Fruit fly (Drosophila melanogaster) whole organism, embryonic: ENCODE results near the gene Tbcd.

ENCODE experiments used
- Bteb2 ChIP-seq: fragments of 200-800 bp; sonication (Bioruptor generic); optimal IDR thresholded peaks from 2 replicates; lab custom pipeline; 2016; ENCODE audit warnings: missing biosample characterization, missing genetic modification characterization
- CG10431 ChIP-seq: fragments of 200-800 bp; sonication (Bioruptor generic); optimal IDR thresholded peaks from 3 replicates; lab custom pipeline; 2018; ENCODE audit warnings: missing biosample characterization, mild to moderate bottlenecking, missing genetic modification characterization
- CG10959 ChIP-seq: fragments of 200-800 bp; sonication (Bioruptor generic); IDR thresholded peaks from 2 replicates; pipeline ENCODE4 v1.3.6; 2022; ENCODE audit warnings: missing biosample characterization, missing genetic modification characterization
- CG11695 ChIP-seq: fragments of 200-800 bp; sonication (Bioruptor generic); IDR thresholded peaks from 3 replicates; pipeline ENCODE4 v1.3.6; 2022; ENCODE audit warnings: missing biosample characterization, missing genetic modification characterization
- CG15514 ChIP-seq: fragments of 200-800 bp; sonication (Bioruptor generic); optimal IDR thresholded peaks from 3 replicates; lab custom pipeline; 2017; ENCODE audit warnings: missing biosample characterization, missing genetic modification characterization, mild to moderate bottlenecking, moderate library complexity, missing genetic modification reagents
- CG16779 ChIP-seq: fragments of 200-800 bp; sonication (Bioruptor generic); IDR thresholded peaks from 2 replicates; pipeline ENCODE4 v1.3.6; 2022; ENCODE audit warnings: missing biosample characterization, missing genetic modification characterization
- CG17385 ChIP-seq: fragments of 200-800 bp; sonication (Bioruptor generic); optimal IDR thresholded peaks from 3 replicates; lab custom pipeline; 2018; ENCODE audit warnings: missing biosample characterization, mild to moderate bottlenecking, missing genetic modification characterization
- CG1792 ChIP-seq: fragments of 200-800 bp; sonication (Bioruptor generic); optimal IDR thresholded peaks from 2 replicates; lab custom pipeline; 2016; ENCODE audit warnings: missing biosample characterization, missing genetic modification characterization
- CG2116 ChIP-seq: fragments of 200-800 bp; sonication (Bioruptor generic); optimal IDR thresholded peaks from 3 replicates; lab custom pipeline; 2018; ENCODE audit warnings: missing biosample characterization, mild to moderate bottlenecking, missing genetic modification characterization
- CG31224 ChIP-seq: fragments of 200-800 bp; sonication (Bioruptor generic); IDR thresholded peaks from 2 replicates; pipeline ENCODE4 v1.3.6; 2022; ENCODE audit warnings: missing biosample characterization, missing genetic modification characterization
- CG31365 ChIP-seq: fragments of 200-800 bp; sonication (Bioruptor generic); optimal IDR thresholded peaks from 2 replicates; lab custom pipeline; 2018; ENCODE audit warnings: missing biosample characterization, mild to moderate bottlenecking, missing genetic modification characterization
- CG3726 ChIP-seq: fragments of 200-800 bp; sonication (Bioruptor generic); IDR thresholded peaks from 3 replicates; pipeline ENCODE4, ENCODE4 v1.3.6; 2022; ENCODE audit warnings: missing biosample characterization, missing genetic modification characterization
- CG3838 ChIP-seq: fragments of 200-800 bp; sonication (Bioruptor generic); optimal IDR thresholded peaks from 3 replicates; lab custom pipeline; 2016; ENCODE audit warnings: missing biosample characterization, missing genetic modification characterization
- CkIIα-i1 ChIP-seq: fragments of 200-800 bp; sonication (Bioruptor generic); IDR thresholded peaks from 2 replicates; pipeline ENCODE4 v1.3.6; 2022; ENCODE audit warnings: missing biosample characterization, missing genetic modification characterization
- Deaf1 ChIP-seq: fragments of 200-800 bp; optimal IDR thresholded peaks from 3 replicates; lab custom pipeline; 2019; ENCODE audit warnings: missing biosample characterization, mild to moderate bottlenecking, missing genetic modification characterization, moderate library complexity
- Eip74EF ChIP-seq, 2 experiments: fragments of 200-800 bp in 1 of 2; fragments of >200 bp in 1 of 2; sonication (Bioruptor generic) in 1 of 2; optimal IDR thresholded peaks; 2 replicates each; lab custom pipeline; 2017 to 2019; ENCODE audit warnings: missing biosample characterization in 2 of 2, missing genetic modification characterization in 2 of 2, mild to moderate bottlenecking in 1 of 2, moderate library complexity in 1 of 2
- H15 ChIP-seq: fragments of 200-800 bp; sonication (Bioruptor generic); IDR thresholded peaks from 3 replicates; pipeline ENCODE4 v1.3.6; 2022; ENCODE audit warnings: missing biosample characterization, missing genetic modification characterization
- H2.0 ChIP-seq: fragments of 200-800 bp; sonication (Bioruptor generic); IDR thresholded peaks from 2 replicates; pipeline ENCODE4 v1.3.6; 2022; ENCODE audit warnings: missing biosample characterization, missing genetic modification characterization
- Hmx ChIP-seq: fragments of 200-800 bp; sonication (Bioruptor generic); optimal IDR thresholded peaks from 2 replicates; lab custom pipeline; 2016; ENCODE audit warnings: missing biosample characterization, missing genetic modification characterization
- Max ChIP-seq: fragments of 200-800 bp; sonication (Bioruptor generic); optimal IDR thresholded peaks from 2 replicates; lab custom pipeline; 2016; ENCODE audit warnings: missing biosample characterization, mild to moderate bottlenecking, missing genetic modification characterization
- Meics ChIP-seq: fragments of 200-800 bp; sonication (Bioruptor generic); optimal IDR thresholded peaks from 2 replicates; lab custom pipeline; 2017; ENCODE audit warnings: missing biosample characterization, mild to moderate bottlenecking, missing genetic modification characterization
- Mes4 ChIP-seq: fragments of 200-800 bp; sonication (Bioruptor generic); optimal IDR thresholded peaks from 2 replicates; lab custom pipeline; 2016; ENCODE audit warnings: missing biosample characterization, missing genetic modification characterization
- Nf-YC ChIP-seq: fragments of 200-800 bp; optimal IDR thresholded peaks from 3 replicates; lab custom pipeline; 2019; ENCODE audit warnings: missing biosample characterization, mild to moderate bottlenecking, missing genetic modification characterization, moderate library complexity
- Oaz ChIP-seq: fragments of 200-800 bp; sonication (Bioruptor generic); IDR thresholded peaks from 2 replicates; pipeline ENCODE4 v1.3.6; 2022; ENCODE audit warnings: missing biosample characterization, missing genetic modification characterization
- Six4 ChIP-seq: fragments of 200-800 bp; sonication (Bioruptor generic); optimal IDR thresholded peaks from 2 replicates; lab custom pipeline; 2016; ENCODE audit warnings: missing biosample characterization, missing genetic modification characterization
- Sox100B ChIP-seq: fragments of 200-800 bp; sonication (Bioruptor generic); optimal IDR thresholded peaks from 3 replicates; lab custom pipeline; 2018; ENCODE audit warnings: missing biosample characterization, mild to moderate bottlenecking, missing genetic modification characterization
- Vsx1 ChIP-seq: fragments of 200-800 bp; sonication (Bioruptor generic); optimal IDR thresholded peaks from 2 replicates; lab custom pipeline; 2017; ENCODE audit warnings: missing biosample characterization, mild to moderate bottlenecking, missing genetic modification characterization, missing genetic modification reagents
- Xbp1 ChIP-seq: fragments of 200-800 bp; sonication (Bioruptor generic); optimal IDR thresholded peaks from 3 replicates; lab custom pipeline; 2016; ENCODE audit warnings: missing biosample characterization, mild to moderate bottlenecking, missing genetic modification characterization
- Xrp1 ChIP-seq: fragments of 200-800 bp; sonication (Bioruptor generic); IDR thresholded peaks from 2 replicates; pipeline ENCODE4 v1.3.6; 2022; ENCODE audit warnings: missing biosample characterization, missing genetic modification characterization
- YL-1 ChIP-seq: fragments of 200-800 bp; sonication (Bioruptor generic); optimal IDR thresholded peaks from 3 replicates; lab custom pipeline; 2017; ENCODE audit warnings: missing biosample characterization, mild to moderate bottlenecking, missing genetic modification characterization
- ac ChIP-seq: fragments of 200-800 bp; sonication (Bioruptor generic); optimal IDR thresholded peaks from 3 replicates; lab custom pipeline; 2017; ENCODE audit warnings: missing biosample characterization, mild to moderate bottlenecking, missing genetic modification characterization
- ash1 ChIP-seq: fragments of 200-800 bp; sonication (Bioruptor generic); optimal IDR thresholded peaks from 2 replicates; lab custom pipeline; 2018; ENCODE audit warnings: missing biosample characterization, mild to moderate bottlenecking, missing genetic modification characterization
- bigmax ChIP-seq: fragments of 200-800 bp; sonication (Bioruptor generic); optimal IDR thresholded peaks from 2 replicates; lab custom pipeline; 2018; ENCODE audit warnings: missing biosample characterization, mild to moderate bottlenecking, missing genetic modification characterization
- bsh ChIP-seq, 2 experiments: fragments of 200-800 bp; sonication (Bioruptor generic); optimal IDR thresholded peaks; 2 replicates each; lab custom pipeline; 2017 to 2018; ENCODE audit warnings: mild to moderate bottlenecking in 2 of 2, missing biosample characterization in 2 of 2, missing genetic modification characterization in 2 of 2, moderate library complexity in 1 of 2
- chn ChIP-seq: fragments of 200-800 bp; sonication (Bioruptor generic); optimal IDR thresholded peaks from 2 replicates; lab custom pipeline; 2016; ENCODE audit warnings: missing biosample characterization, missing genetic modification characterization
- gcm ChIP-seq: fragments of 200-800 bp; sonication (Bioruptor generic); optimal IDR thresholded peaks from 2 replicates; lab custom pipeline; 2019; ENCODE audit warnings: missing biosample characterization, mild to moderate bottlenecking, missing genetic modification characterization, moderate library complexity
- gsb ChIP-seq: fragments of 200-800 bp; sonication (Bioruptor generic); IDR thresholded peaks from 2 replicates; pipeline ENCODE4 v1.3.6; 2022; ENCODE audit warnings: missing biosample characterization, missing genetic modification characterization
- ken ChIP-seq: fragments of 200-800 bp; sonication (Bioruptor generic); IDR thresholded peaks from 3 replicates; pipeline ENCODE4 v1.3.6; 2022; ENCODE audit warnings: missing biosample characterization, missing genetic modification characterization
- lbe ChIP-seq: fragments of 200-800 bp; sonication (Bioruptor generic); optimal IDR thresholded peaks from 2 replicates; lab custom pipeline; 2016; ENCODE audit warnings: missing biosample characterization, mild to moderate bottlenecking, missing genetic modification characterization
- lov ChIP-seq, 2 experiments: fragments of 200-800 bp in 1 of 2; fragments of >200 bp in 1 of 2; sonication (Bioruptor generic) in 1 of 2; IDR thresholded peaks in 1 of 2; optimal IDR thresholded peaks in 1 of 2; 2 replicates in 1 of 2; 3 replicates in 1 of 2; pipeline versions ENCODE4 v1.3.6 to Lab custom; 2017 to 2022; ENCODE audit warnings: missing biosample characterization in 1 of 2, missing genetic modification characterization in 1 of 2
- nerfin-2 ChIP-seq: fragments of 200-800 bp; sonication (Bioruptor generic); IDR thresholded peaks from 2 replicates; pipeline ENCODE4 v1.3.6; 2022; ENCODE audit warnings: missing biosample characterization, missing genetic modification characterization; ENCODE audit not compliant: partially characterized antibody
- peb ChIP-seq: fragments of 200-800 bp; sonication (Bioruptor generic); IDR thresholded peaks from 2 replicates; pipeline ENCODE4 v1.3.6; 2022; ENCODE audit warnings: missing biosample characterization, missing genetic modification characterization
- pho ChIP-seq: fragments of 200-800 bp; sonication (Bioruptor generic); optimal IDR thresholded peaks from 2 replicates; lab custom pipeline; 2016; ENCODE audit warnings: missing biosample characterization, missing genetic modification characterization
- pita ChIP-seq: fragments of 200-800 bp; sonication (Bioruptor generic); optimal IDR thresholded peaks from 2 replicates; lab custom pipeline; 2017; ENCODE audit warnings: missing biosample characterization, mild to moderate bottlenecking, missing genetic modification characterization
- prd ChIP-seq, 3 experiments: fragments of >200 bp in 2 of 3; fragments of 200-800 bp in 1 of 3; sonication (Bioruptor generic) in 1 of 3; optimal IDR thresholded peaks in 2 of 3; IDR thresholded peaks in 1 of 3; 2 replicates in 2 of 3; 3 replicates in 1 of 3; pipeline versions ENCODE4 v1.3.6 to Lab custom; 2017 to 2022; ENCODE audit warnings: missing biosample characterization in 1 of 3, missing genetic modification characterization in 1 of 3
- ro ChIP-seq: fragments of 200-800 bp; sonication (Bioruptor generic); IDR thresholded peaks from 2 replicates; pipeline ENCODE4 v1.3.6; 2022; ENCODE audit warnings: missing biosample characterization, missing genetic modification characterization
- slp2 ChIP-seq: fragments of 200-800 bp; sonication (Bioruptor generic); optimal IDR thresholded peaks from 2 replicates; lab custom pipeline; 2016; ENCODE audit warnings: missing biosample characterization, missing genetic modification characterization
- tll ChIP-seq, 2 experiments: fragments of 200-800 bp in 1 of 2; fragments of >200 bp in 1 of 2; sonication (Bioruptor generic) in 1 of 2; optimal IDR thresholded peaks; 2 replicates each; lab custom pipeline; 2017 to 2019; ENCODE audit warnings: missing biosample characterization in 2 of 2, missing genetic modification characterization in 2 of 2, mild to moderate bottlenecking in 1 of 2, moderate library complexity in 1 of 2
- wek ChIP-seq: fragments of 200-800 bp; sonication (Bioruptor generic); optimal IDR thresholded peaks from 3 replicates; lab custom pipeline; 2018; ENCODE audit warnings: missing biosample characterization, mild to moderate bottlenecking, missing genetic modification characterization, moderate library complexity

Tbcd gene

DNA sequence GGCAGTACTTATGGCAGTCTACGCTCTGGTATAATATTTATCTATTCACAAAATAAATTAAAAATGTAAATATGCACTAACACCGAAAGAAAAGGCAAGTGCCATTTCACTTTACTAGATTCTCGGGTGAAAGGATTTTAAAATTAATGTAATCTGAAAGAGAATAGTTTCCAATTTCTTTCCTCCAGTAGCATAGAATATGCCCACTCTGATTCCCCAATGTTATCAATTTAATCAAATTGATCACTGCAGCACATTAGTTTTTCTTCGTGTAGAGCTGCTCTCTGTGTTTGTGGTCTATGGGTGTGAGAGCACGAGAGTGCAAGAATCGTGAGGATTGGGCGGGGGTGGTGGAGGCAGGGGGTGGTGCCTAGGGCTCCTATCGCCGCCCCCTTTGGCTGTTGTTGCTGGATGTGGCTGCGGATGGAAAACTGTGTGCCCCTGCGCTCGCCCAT, 53.8 kb downstream of the Tbcd start (continued):
- peak; percentile 18 for TF ChIP-seq CG31365 (tag; lab: Kevin White, UChicago)
- TF ChIP-seq Hmx (GFP tag; lab: Kevin White, UChicago) = no peak
- peak in 1 of 2 experiments; percentile 88 for TF ChIP-seq Eip74EF (GFP tag; optimal IDR thresholded peaks at IDR 0.05; lab: Kevin White, UChicago)
- no peak for TF ChIP-seq CG31224 (GFP tag; lab: Robert Waterston, UW)
- TF ChIP-seq pho = no peak
- peak; percentile 9 for TF ChIP-seq bigmax (GFP tag; lab: Kevin White, UChicago)
- peak; percentile 32 for TF ChIP-seq Meics (GFP tag; lab: Kevin White, UChicago)
- peak; percentile 63 for TF ChIP-seq peb (GFP tag; lab: Robert Waterston, UW)
- peak; percentile 92 for TF ChIP-seq Sox100B (GFP tag; lab: Kevin White, UChicago)
- peak; percentile 43; the same call in 1 of the 3 replicates for TF ChIP-seq CG3726 (GFP tag; lab: Robert Waterston, UW)
- TF ChIP-seq prd (optimal IDR thresholded peaks at IDR 0.05; lab: Kevin White, UChicago) = no peak
- peak; percentile 80 for TF ChIP-seq prd (GFP tag; IDR thresholded peaks at IDR 0.05; lab: Robert Waterston, UW)
- TF ChIP-seq CG10959 = peak; percentile 76
- no peak for TF ChIP-seq ash1
- peak; percentile 65 for TF ChIP-seq ac (GFP tag; lab: Kevin White, UChicago)
- peak; percentile 70; the same call in 2 of the 3 replicates for TF ChIP-seq ken (GFP tag; lab: Robert Waterston, UW)
- TF ChIP-seq bsh (GFP tag; optimal IDR thresholded peaks at IDR 0.05; lab: Kevin White, UChicago) = peak; percentile 88 to 95
- peak; percentile 81 for TF ChIP-seq slp2 (GFP tag; lab: Kevin White, UChicago)
- peak; percentile 81 for TF ChIP-seq Max (GFP tag; lab: Kevin White, UChicago)
- no peak for TF ChIP-seq pita (GFP tag; lab: Kevin White, UChicago)
- no peak for TF ChIP-seq CkIIα-i1 (GFP tag; lab: Robert Waterston, UW)
- TF ChIP-seq Xbp1 (GFP tag; lab: Kevin White, UChicago) = peak; percentile 79
- peak; percentile 86 for TF ChIP-seq gcm (GFP tag; lab: Kevin White, UChicago)
- peak; percentile 15 for TF ChIP-seq YL-1 (GFP tag; lab: Kevin White, UChicago)
- peak in 1 of 2 experiments; percentile 5 for TF ChIP-seq tll (GFP tag; optimal IDR thresholded peaks at IDR 0.05; lab: Kevin White, UChicago)
- TF ChIP-seq Deaf1 (tag; lab: Kevin White, UChicago) = no peak
- peak; percentile 22 for TF ChIP-seq CG15514 (GFP tag; lab: Kevin White, UChicago)
- peak; percentile 66 for TF ChIP-seq wek (GFP tag; lab: Kevin White, UChicago)
- TF ChIP-seq H2.0 (GFP tag; lab: Robert Waterston, UW) = peak; percentile 61
- peak; percentile 85 for TF ChIP-seq Six4 (GFP tag; lab: Kevin White, UChicago)
- TF ChIP-seq Bteb2 (GFP tag; lab: Kevin White, UChicago) = peak; percentile 50
- TF ChIP-seq ro (GFP tag; lab: Robert Waterston, UW) = no peak
- TF ChIP-seq chn (GFP tag; lab: Kevin White, UChicago) = peak; percentile 82
- TF ChIP-seq CG2116 (GFP tag; lab: Kevin White, UChicago) = peak; percentile 44
- TF ChIP-seq lbe (GFP tag; lab: Kevin White, UChicago) = peak; percentile 27
- TF ChIP-seq Oaz (GFP tag; lab: Robert Waterston, UW) = no peak
- peak; percentile 39 for TF ChIP-seq CG1792 (GFP tag; lab: Kevin White, UChicago)
- TF ChIP-seq lov (optimal IDR thresholded peaks at IDR 0.05; lab: Kevin White, UChicago) = no peak
- peak; percentile 72; the same call in 1 of the 3 replicates for TF ChIP-seq lov (GFP tag; IDR thresholded peaks at IDR 0.05; lab: Robert Waterston, UW)
- peak; percentile 87 for TF ChIP-seq Xrp1 (GFP tag; lab: Robert Waterston, UW)
- TF ChIP-seq nerfin-2 (GFP tag; lab: Robert Waterston, UW) = no peak
- peak; percentile 88 for TF ChIP-seq CG10431 (GFP tag; lab: Kevin White, UChicago)
- TF ChIP-seq CG17385 (GFP tag; lab: Kevin White, UChicago) = peak; percentile 77
- peak; percentile 21 for TF ChIP-seq Nf-YC (tag; lab: Kevin White, UChicago)
- TF ChIP-seq gsb (GFP tag; lab: Robert Waterston, UW) = no peak
- peak; percentile 54; the same call in 1 of the 3 replicates for TF ChIP-seq CG11695
- peak; percentile 75 for TF ChIP-seq Mes4 (GFP tag; lab: Kevin White, UChicago)
- peak; percentile 82 for TF ChIP-seq Vsx1 (GFP tag; lab: Kevin White, UChicago)
- TF ChIP-seq CG16779 (GFP tag; lab: Robert Waterston, UW) = no peak
- peak; percentile 14 for TF ChIP-seq CG3838
- TF ChIP-seq H15 (GFP tag; lab: Robert Waterston, UW) = peak; percentile 32; the same call in 2 of the 3 replicates
